Fruit fly (Drosophila melanogaster): ENCODE measurements around the gene CG14130.

- TF ChIP-seq CG8478 (optimal IDR thresholded peaks at IDR 0.05), result no peak
- TF ChIP-seq CTCF (optimal IDR thresholded peaks at IDR 0.05), result no peak
Observed at dm6 chr3L:11847703-11848102, 32.5 kb downstream of the CG14130 start, which contains the start of gene CG12521.

All from S2 (cell line).